Fruit fly (Drosophila melanogaster): Measurements from ENCODE around the gene Fim.

The Fim gene

dm6 chrX:17300609-17301208 lies 1.0 kb downstream of the Fim start (continued):
- TF ChIP-seq CG9797 (GFP tag; optimal IDR thresholded peaks at IDR 0.05) (no peak), CG10462 (GFP tag; optimal IDR thresholded peaks at IDR 0.05) (peak; percentile 14), CG15011 (GFP tag; optimal IDR thresholded peaks at IDR 0.05) (peak; percentile 38), CG1647 (GFP tag; optimal IDR thresholded peaks at IDR 0.05) (no peak), Ets65A (GFP tag) (peak; percentile 86), Hr78 (GFP tag; optimal IDR thresholded peaks at IDR 0.05) (peak in 1 of 2 experiments; percentile 48), CG2889 (GFP tag; IDR thresholded peaks at IDR 0.05) (no peak), YL-1 (GFP tag; optimal IDR thresholded peaks at IDR 0.05) (no peak), CG15696 (tag; optimal IDR thresholded peaks at IDR 0.05) (peak; percentile 40), Aef1 (GFP tag; IDR thresholded peaks at IDR 0.05) (no peak), CG3281 (GFP tag; optimal IDR thresholded peaks at IDR 0.05) (peak; percentile 50), phol (tag; optimal IDR thresholded peaks at IDR 0.05) (peak; percentile 81), yki (optimal IDR thresholded peaks at IDR 0.05) (no peak), CG10654 (GFP tag; optimal IDR thresholded peaks at IDR 0.05) (peak; percentile 6), salm (tag; optimal IDR thresholded peaks at IDR 0.05) (no peak), CG18764 (GFP tag; optimal IDR thresholded peaks at IDR 0.05) (peak; percentile 23), ap (GFP tag; IDR thresholded peaks at IDR 0.05) (no peak), CG12219 (GFP tag; optimal IDR thresholded peaks at IDR 0.05) (peak; percentile 52), CG6272 (GFP tag; IDR thresholded peaks at IDR 0.05) (0 out of 2 replicates have a peak, but pooled peaks have one; percentile 4), Adf1 (GFP tag; IDR thresholded peaks at IDR 0.05) (peak; percentile 90), CG10274 (GFP tag; optimal IDR thresholded peaks at IDR 0.05) (no peak), CG1603 (tag; optimal IDR thresholded peaks at IDR 0.05) (peak; percentile 60), eyg (GFP tag; optimal IDR thresholded peaks at IDR 0.05) (peak; percentile 13), Med (GFP tag) (peak; percentile 88), D (optimal IDR thresholded peaks at IDR 0.05) (no peak), D (GFP tag; optimal IDR thresholded peaks at IDR 0.05) (peak; percentile 76), CG14710 (tag; optimal IDR thresholded peaks at IDR 0.05) (peak; percentile 66), CG14441 (GFP tag; IDR thresholded peaks at IDR 0.05) (no peak), dpn (GFP tag; optimal IDR thresholded peaks at IDR 0.05) (peak; percentile 11 to 52), CG18011 (GFP tag; optimal IDR thresholded peaks at IDR 0.05) (no peak), Dp (GFP tag; optimal IDR thresholded peaks at IDR 0.05) (no peak), Mrtf (GFP tag; IDR thresholded peaks at IDR 0.05) (0 out of 3 replicates have a peak, but pooled peaks have one; percentile 21), Kr (GFP tag; optimal IDR thresholded peaks at IDR 0.05) (no peak), stc (GFP tag; IDR thresholded peaks at IDR 0.05) (no peak), sc (optimal IDR thresholded peaks at IDR 0.05) (no peak), sc (GFP tag; optimal IDR thresholded peaks at IDR 0.05) (peak; percentile 67), fu2 (GFP tag; optimal IDR thresholded peaks at IDR 0.05) (no peak), Nf-YC (tag; optimal IDR thresholded peaks at IDR 0.05) (peak; percentile 8), CG17802 (tag; optimal IDR thresholded peaks at IDR 0.05) (no peak), eve (GFP tag; optimal IDR thresholded peaks at IDR 0.05) (peak in 1 of 2 experiments; percentile 84), tll (GFP tag; optimal IDR thresholded peaks at IDR 0.05) (no peak), Mes4 (GFP tag; optimal IDR thresholded peaks at IDR 0.05) (peak; percentile 27), CG17612 (GFP tag; IDR thresholded peaks at IDR 0.05) (no peak), gro (GFP tag; optimal IDR thresholded peaks at IDR 0.05) (no peak), CG12659 (GFP tag; optimal IDR thresholded peaks at IDR 0.05) (peak; percentile 10), CG9609 (GFP tag; optimal IDR thresholded peaks at IDR 0.05) (no peak), nmo (GFP tag; optimal IDR thresholded peaks at IDR 0.05) (peak; percentile 85), CG15073 (GFP tag; optimal IDR thresholded peaks at IDR 0.05) (no peak), CG9932 (GFP tag; IDR thresholded peaks at IDR 0.05) (no peak), Xrp1 (GFP tag; IDR thresholded peaks at IDR 0.05) (peak; percentile 64), Sox100B (GFP tag; optimal IDR thresholded peaks at IDR 0.05) (peak; percentile 62)

Data from whole organism, embryonic.